Worm (Caenorhabditis elegans) whole organism, L1 larva: ENCODE results near the gene vab-23.

Experiments used
- C04F5.9 ChIP-seq: sonication (generic microtip); optimal IDR thresholded peaks from 2 replicates; lab custom pipeline; 2016; ENCODE audit warnings: missing genetic modification characterization, missing compliant biosample characterization
- C16A3.4 ChIP-seq: fragments of 150-350 bp; optimal IDR thresholded peaks from 2 replicates; lab custom pipeline; 2014; ENCODE audit warnings: missing biosample characterization, missing genetic modification characterization
- aha-1 ChIP-seq: fragments of 150-350 bp; optimal IDR thresholded peaks from 2 replicates; lab custom pipeline; 2014; ENCODE audit warnings: missing biosample characterization, missing genetic modification characterization
- blmp-1 ChIP-seq: fragments of 150-350 bp; optimal IDR thresholded peaks from 2 replicates; lab custom pipeline; 2014; ENCODE audit warnings: missing biosample characterization, missing genetic modification characterization
- dsc-1 ChIP-seq: sonication (generic microtip); optimal IDR thresholded peaks from 2 replicates; lab custom pipeline; 2016; ENCODE audit warnings: mild to moderate bottlenecking, missing genetic modification characterization, missing compliant biosample characterization
- efl-1 ChIP-seq, 4 experiments: fragments of 150-350 bp; optimal IDR thresholded peaks in 3 of 4; peaks in 1 of 4; 1 replicate in 1 of 4; 2 replicates in 3 of 4; lab custom pipeline; 2014; ENCODE audit warnings: missing biosample characterization in 2 of 4, missing genetic modification characterization in 2 of 4, missing genetic modification reagents in 2 of 4
- egl-13 ChIP-seq: sonication (generic microtip); optimal IDR thresholded peaks from 2 replicates; lab custom pipeline; 2016; ENCODE audit warnings: missing genotype, missing genetic modification reagents, missing genetic modification characterization, missing compliant biosample characterization
- elt-3 ChIP-seq, 6 experiments: fragments of 150-350 bp in 1 of 6; sonication (generic microtip); optimal IDR thresholded peaks; 2 replicates each; lab custom pipeline; 2017 to 2018; ENCODE audit warnings: missing biosample characterization in 6 of 6, missing genetic modification characterization in 6 of 6, inconsistent platforms in 1 of 6
- fkh-4 ChIP-seq: sonication (generic microtip); optimal IDR thresholded peaks from 2 replicates; lab custom pipeline; 2016; ENCODE audit warnings: missing compliant biosample characterization, missing genetic modification characterization, borderline replicate concordance
- grh-1 ChIP-seq: fragments of 200-800 bp; sonication (Bioruptor generic); IDR thresholded peaks from 2 replicates; pipeline ENCODE4 v1.3.6; 2022; ENCODE audit warnings: missing genetic modification reagents, missing genetic modification characterization, missing compliant biosample characterization
- hpl-2 ChIP-seq: fragments of 150-350 bp; optimal IDR thresholded peaks from 2 replicates; lab custom pipeline; 2014; ENCODE audit warnings: missing biosample characterization, missing genetic modification reagents, missing genetic modification characterization
- irx-1 ChIP-seq: sonication (generic microtip); optimal IDR thresholded peaks from 2 replicates; lab custom pipeline; 2016; ENCODE audit warnings: missing genetic modification characterization, missing compliant biosample characterization
- isw-1 ChIP-seq: fragments of 200-800 bp; sonication (Bioruptor generic); IDR thresholded peaks from 2 replicates; pipeline ENCODE4 v1.3.6; 2022; ENCODE audit warnings: missing genetic modification characterization, missing compliant biosample characterization
- jun-1 ChIP-seq: fragments of 150-350 bp; optimal IDR thresholded peaks from 2 replicates; lab custom pipeline; 2014; ENCODE audit warnings: missing biosample characterization, missing genetic modification reagents, missing genetic modification characterization
- lin-13 ChIP-seq: fragments of 150-350 bp; optimal IDR thresholded peaks from 2 replicates; lab custom pipeline; 2014; ENCODE audit warnings: missing biosample characterization, missing genetic modification reagents, missing genetic modification characterization
- lin-14 ChIP-seq: fragments of 200-800 bp; sonication (Bioruptor generic); optimal IDR thresholded peaks from 2 replicates; lab custom pipeline; 2018; ENCODE audit warnings: mild to moderate bottlenecking, missing genetic modification characterization, moderate library complexity, missing compliant biosample characterization
- lin-15B ChIP-seq: fragments of 150-350 bp; sonication (generic microtip); optimal IDR thresholded peaks from 3 replicates; lab custom pipeline; 2014; ENCODE audit warnings: missing biosample characterization, missing genetic modification characterization
- lin-39 ChIP-seq: fragments of 150-350 bp; optimal IDR thresholded peaks from 2 replicates; lab custom pipeline; 2014; ENCODE audit warnings: missing biosample characterization, missing genetic modification reagents, missing genetic modification characterization
- lsy-2 ChIP-seq, 2 experiments: fragments of 150-350 bp; optimal IDR thresholded peaks; 2 replicates each; lab custom pipeline; 2014; ENCODE audit warnings: missing biosample characterization in 2 of 2, missing genetic modification characterization in 2 of 2
- mab-9 ChIP-seq: fragments of 200-800 bp; sonication (Bioruptor generic); IDR thresholded peaks from 2 replicates; pipeline ENCODE4 v1.3.6; 2022; ENCODE audit warnings: missing genetic modification reagents, missing genetic modification characterization, missing compliant biosample characterization
- mdl-1 ChIP-seq, 2 experiments: fragments of 150-350 bp; optimal IDR thresholded peaks; 2 replicates each; lab custom pipeline; 2014 to 2017; ENCODE audit warnings: missing biosample characterization in 2 of 2, missing genetic modification characterization in 2 of 2, inconsistent platforms in 1 of 2
- nhr-20 ChIP-seq: sonication (generic microtip); optimal IDR thresholded peaks from 2 replicates; lab custom pipeline; 2016; ENCODE audit warnings: mild to moderate bottlenecking, missing genetic modification characterization, missing compliant biosample characterization
- nhr-237 ChIP-seq: fragments of 150-350 bp; optimal IDR thresholded peaks from 2 replicates; lab custom pipeline; 2014; ENCODE audit warnings: missing biosample characterization, missing genetic modification characterization
- nhr-47 ChIP-seq: sonication (generic microtip); optimal IDR thresholded peaks from 2 replicates; lab custom pipeline; 2016; ENCODE audit warnings: mild to moderate bottlenecking, missing genetic modification characterization, moderate library complexity, missing compliant biosample characterization
- nhr-71 ChIP-seq: sonication (generic microtip); optimal IDR thresholded peaks from 2 replicates; lab custom pipeline; 2016; ENCODE audit warnings: mild to moderate bottlenecking, missing genetic modification characterization, moderate library complexity, missing compliant biosample characterization
- nhr-85 ChIP-seq: sonication (generic microtip); peaks from one replicate; lab custom pipeline; 2016; ENCODE audit warnings: missing genetic modification characterization, inconsistent platforms, missing compliant biosample characterization
- nhr-90 ChIP-seq: sonication (generic microtip); optimal IDR thresholded peaks from 2 replicates; lab custom pipeline; 2016; ENCODE audit warnings: mild to moderate bottlenecking, missing genetic modification characterization, missing compliant biosample characterization; ENCODE audit not compliant: poor library complexity
- pax-3 ChIP-seq: fragments of 200-800 bp; sonication (Bioruptor generic); optimal IDR thresholded peaks from 2 replicates; lab custom pipeline; 2018; ENCODE audit warnings: mild to moderate bottlenecking, missing genetic modification characterization, moderate library complexity, missing compliant biosample characterization
- rnt-1 ChIP-seq: sonication (generic microtip); optimal IDR thresholded peaks from 2 replicates; lab custom pipeline; 2016; ENCODE audit warnings: mild to moderate bottlenecking, missing genetic modification characterization, moderate library complexity, missing compliant biosample characterization
- snu-23 ChIP-seq: sonication (generic microtip); optimal IDR thresholded peaks from 2 replicates; lab custom pipeline; 2016; ENCODE audit warnings: missing genetic modification characterization, missing compliant biosample characterization
- sox-4 ChIP-seq: sonication (generic microtip); optimal IDR thresholded peaks from 2 replicates; lab custom pipeline; 2016; ENCODE audit warnings: missing genetic modification characterization, missing compliant biosample characterization
- sptf-1 ChIP-seq: fragments of 150-350 bp; optimal IDR thresholded peaks from 2 replicates; lab custom pipeline; 2014; ENCODE audit warnings: missing biosample characterization, missing genetic modification characterization
- sup-37 ChIP-seq: fragments of 200-800 bp; sonication (Bioruptor generic); optimal IDR thresholded peaks from 2 replicates; lab custom pipeline; 2018; ENCODE audit warnings: mild to moderate bottlenecking, missing genetic modification characterization, missing compliant biosample characterization
- swsn-7 ChIP-seq: sonication (generic microtip); optimal IDR thresholded peaks from 2 replicates; lab custom pipeline; 2016; ENCODE audit warnings: missing genetic modification characterization, missing compliant biosample characterization
- tbx-2 ChIP-seq: sonication (generic microtip); optimal IDR thresholded peaks from 2 replicates; lab custom pipeline; 2016; ENCODE audit warnings: missing genetic modification characterization, missing compliant biosample characterization
- tlp-1 ChIP-seq: fragments of 150-350 bp; optimal IDR thresholded peaks from 2 replicates; lab custom pipeline; 2014; ENCODE audit warnings: missing biosample characterization, missing genetic modification characterization
- unc-130 ChIP-seq: fragments of 150-350 bp; optimal IDR thresholded peaks from 2 replicates; lab custom pipeline; 2017; ENCODE audit warnings: missing biosample characterization, missing genetic modification characterization, inconsistent platforms
- unc-62 ChIP-seq: fragments of 150-350 bp; optimal IDR thresholded peaks from 2 replicates; lab custom pipeline; 2014; ENCODE audit warnings: missing biosample characterization, missing genetic modification reagents, missing genetic modification characterization
- unc-86 ChIP-seq: sonication (generic microtip); optimal IDR thresholded peaks from 2 replicates; lab custom pipeline; 2016; ENCODE audit warnings: missing genetic modification characterization, missing compliant biosample characterization
- unc-98 ChIP-seq: fragments of 200-800 bp; sonication (Bioruptor generic); IDR thresholded peaks from 2 replicates; pipeline ENCODE4 v1.3.6; 2022; ENCODE audit warnings: missing genetic modification characterization, missing compliant biosample characterization
- vab-15 ChIP-seq: sonication (generic microtip); optimal IDR thresholded peaks from 2 replicates; lab custom pipeline; 2017; ENCODE audit warnings: missing genotype, mild to moderate bottlenecking, missing genetic modification characterization, missing compliant biosample characterization
- xbp-1 ChIP-seq: sonication (generic microtip); optimal IDR thresholded peaks from 2 replicates; lab custom pipeline; 2016; ENCODE audit warnings: missing genetic modification characterization, missing compliant biosample characterization
- ztf-11 ChIP-seq, 2 experiments: sonication (generic microtip); optimal IDR thresholded peaks; 2 replicates each; lab custom pipeline; 2016 to 2017; ENCODE audit warnings: missing genetic modification characterization in 2 of 2, missing biosample characterization in 1 of 2, missing compliant biosample characterization in 1 of 2
- ztf-4 ChIP-seq: fragments of 150-350 bp; optimal IDR thresholded peaks from 2 replicates; lab custom pipeline; 2014; ENCODE audit warnings: missing biosample characterization, missing genetic modification characterization

vab-23 gene

DNA sequence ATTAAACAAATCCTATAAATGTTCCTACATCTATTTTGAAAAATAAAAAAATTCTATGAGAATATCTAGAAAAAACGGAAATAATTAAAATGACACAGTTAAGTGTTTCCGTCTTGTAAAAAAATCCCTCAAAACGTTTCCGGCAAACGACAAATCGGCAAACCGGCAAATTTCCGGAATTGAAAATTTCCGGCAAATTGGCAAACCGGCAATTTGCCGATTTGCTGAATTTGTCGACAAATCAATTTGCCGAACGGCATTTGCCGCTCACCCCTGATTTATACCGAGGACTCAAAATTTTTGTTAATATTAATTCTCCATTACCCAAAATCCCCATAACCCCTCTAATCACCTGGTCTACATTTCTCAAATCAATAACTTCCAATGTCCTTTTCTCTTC, 47.9 kb downstream of the vab-23 start:
- TF ChIP-seq efl-1 (optimal IDR thresholded peaks at IDR 0.05; lab: Kevin White, UChicago) (no peak), efl-1 (GFP tag; optimal IDR thresholded peaks at IDR 0.05 in 1 of 2; lab: Kevin White, UChicago) (peak in 1 of 2 experiments; percentile 53), lin-14 (GFP tag; lab: Kevin White, UChicago) (no peak), nhr-237 (tag; lab: Kevin White, UChicago) (no peak), hpl-2 (GFP tag; lab: Kevin White, UChicago) (no peak)

- peak; percentile 94 for TF ChIP-seq nhr-85 (tag; lab: Kevin White, UChicago)
- TF ChIP-seq nhr-20 (tag; lab: Kevin White, UChicago), result peak; percentile 20
- TF ChIP-seq snu-23 (GFP tag; lab: Kevin White, UChicago), result peak; percentile 17
- peak in 1 of 2 experiments; percentile 7 for TF ChIP-seq lsy-2 (tag; optimal IDR thresholded peaks at IDR 0.05; lab: Kevin White, UChicago)
- no peak for TF ChIP-seq pax-3
- peak in 4 of 6 experiments; percentile 9 to 76 (median 68) for TF ChIP-seq elt-3 (tag; optimal IDR thresholded peaks at IDR 0.05; lab: Kevin White, UChicago)
- peak; percentile 27 for TF ChIP-seq nhr-71 (tag; lab: Kevin White, UChicago)
- peak; percentile 59 for TF ChIP-seq lin-14 (GFP tag; lab: Kevin White, UChicago)
- TF ChIP-seq isw-1 (GFP tag; lab: Robert Waterston, UW), result no peak
- peak; percentile 53 for TF ChIP-seq blmp-1 (tag; lab: Kevin White, UChicago)
- peak; percentile 8 for TF ChIP-seq tbx-2
- no peak for TF ChIP-seq nhr-237 (tag; lab: Kevin White, UChicago)
These were observed 48.7 kb downstream of the vab-23 start for ce11 chrII:11852191-11852901.

DNA sequence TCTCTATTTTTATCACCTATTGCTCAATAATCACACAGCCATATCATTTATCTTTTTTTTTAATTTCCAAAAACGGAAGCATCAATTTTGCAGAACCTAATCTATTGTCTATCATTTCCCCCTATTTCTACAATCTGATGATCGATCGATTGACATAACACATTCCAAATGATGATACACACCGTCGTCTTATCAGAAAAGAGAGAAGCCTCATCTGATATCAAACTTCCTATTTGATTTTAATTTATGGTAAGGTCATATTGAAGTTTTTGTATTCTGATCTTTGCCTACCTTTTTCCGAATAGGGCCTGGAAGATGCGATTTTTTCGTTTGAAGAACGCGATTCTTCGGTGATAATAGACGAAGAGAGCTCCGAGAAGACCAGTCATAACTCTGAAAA, 51.4 kb downstream of the vab-23 start:
- TF ChIP-seq vab-15 (tag; lab: Kevin White, UChicago), result no peak
- TF ChIP-seq fkh-4, result no peak
- no peak for TF ChIP-seq lin-39 (tag; lab: Kevin White, UChicago)
- TF ChIP-seq jun-1 (tag; lab: Kevin White, UChicago), result no peak
- no peak for TF ChIP-seq unc-130 (tag; lab: Kevin White, UChicago)
- no peak for TF ChIP-seq lsy-2 (tag; optimal IDR thresholded peaks at IDR 0.05; lab: Kevin White, UChicago)
- TF ChIP-seq ztf-11 (tag; optimal IDR thresholded peaks at IDR 0.05; lab: Kevin White, UChicago), result no peak
- no peak for TF ChIP-seq sox-4 (tag; lab: Kevin White, UChicago)
- no peak for TF ChIP-seq unc-98 (GFP tag; lab: Robert Waterston, UW)
- TF ChIP-seq mdl-1 (tag; optimal IDR thresholded peaks at IDR 0.05; lab: Kevin White, UChicago), result no peak
- TF ChIP-seq elt-3 (tag; optimal IDR thresholded peaks at IDR 0.05; lab: Kevin White, UChicago), result peak in 3 of 6 experiments; percentile 26 to 52 (median 26)
- TF ChIP-seq pax-3, result no peak
- TF ChIP-seq ztf-4 (tag; lab: Kevin White, UChicago), result no peak
- TF ChIP-seq unc-86, result no peak
- no peak for TF ChIP-seq rnt-1
- TF ChIP-seq sptf-1 (tag; lab: Kevin White, UChicago), result no peak
- TF ChIP-seq nhr-90 (tag; lab: Kevin White, UChicago), result no peak
- TF ChIP-seq blmp-1 (tag; lab: Kevin White, UChicago), result peak; percentile 16
- no peak for TF ChIP-seq grh-1 (GFP tag; lab: Robert Waterston, UW)
- TF ChIP-seq tlp-1 (tag; lab: Kevin White, UChicago), result no peak
- no peak for TF ChIP-seq mab-9 (GFP tag; lab: Robert Waterston, UW)
- no peak for TF ChIP-seq efl-1 (optimal IDR thresholded peaks at IDR 0.05; lab: Kevin White, UChicago)
- TF ChIP-seq efl-1 (GFP tag; optimal IDR thresholded peaks at IDR 0.05 in 1 of 2; lab: Kevin White, UChicago), result peak in 1 of 2 experiments; percentile 60
- TF ChIP-seq nhr-71 (tag; lab: Kevin White, UChicago), result peak; percentile 10
- no peak for TF ChIP-seq unc-62
- TF ChIP-seq nhr-20 (tag; lab: Kevin White, UChicago), result no peak
- TF ChIP-seq egl-13 (tag; lab: Kevin White, UChicago), result no peak
- TF ChIP-seq lin-13 (GFP tag; lab: Kevin White, UChicago), result no peak
- no peak for TF ChIP-seq C16A3.4 (tag; lab: Kevin White, UChicago)
- TF ChIP-seq aha-1 (tag; lab: Kevin White, UChicago), result no peak
- no peak for TF ChIP-seq swsn-7 (tag; lab: Kevin White, UChicago)
- TF ChIP-seq dsc-1 (tag; lab: Kevin White, UChicago), result no peak
- TF ChIP-seq xbp-1, result no peak
- TF ChIP-seq C04F5.9, result no peak
- TF ChIP-seq snu-23 (GFP tag; lab: Kevin White, UChicago), result no peak
- TF ChIP-seq sup-37, result no peak
- peak; percentile 70 for TF ChIP-seq nhr-85 (tag; lab: Kevin White, UChicago)
- no peak for TF ChIP-seq irx-1
- TF ChIP-seq nhr-47 (tag; lab: Kevin White, UChicago), result no peak
- no peak for TF ChIP-seq lin-15B
- peak; percentile 25 for TF ChIP-seq lin-14 (GFP tag; lab: Kevin White, UChicago)
